Fruit fly (Drosophila melanogaster) whole organism, embryonic: ENCODE results near the gene Grx5.

Source experiments
- Ada2b ChIP-seq: fragments of 200-800 bp; sonication (Bioruptor generic); IDR thresholded peaks from 2 replicates; pipeline ENCODE4 v1.3.6; 2022; ENCODE audit warnings: missing biosample characterization, missing genetic modification characterization
- CG10431 ChIP-seq: fragments of 200-800 bp; sonication (Bioruptor generic); optimal IDR thresholded peaks from 3 replicates; lab custom pipeline; 2018; ENCODE audit warnings: missing biosample characterization, mild to moderate bottlenecking, missing genetic modification characterization
- CG10543 ChIP-seq: fragments of 200-800 bp; sonication (Bioruptor generic); optimal IDR thresholded peaks from 3 replicates; lab custom pipeline; 2017; ENCODE audit warnings: missing biosample characterization, mild to moderate bottlenecking, missing genetic modification characterization, moderate library complexity
- CG12769 ChIP-seq: fragments of 200-800 bp; sonication (Bioruptor generic); optimal IDR thresholded peaks from 2 replicates; lab custom pipeline; 2019; ENCODE audit warnings: missing biosample characterization, mild to moderate bottlenecking, missing genetic modification characterization, moderate library complexity
- CG13296 ChIP-seq: fragments of 200-800 bp; sonication (Bioruptor generic); optimal IDR thresholded peaks from 3 replicates; lab custom pipeline; 2018; ENCODE audit warnings: missing biosample characterization, mild to moderate bottlenecking, missing genetic modification characterization
- CG13624 ChIP-seq: fragments of 200-800 bp; sonication (Bioruptor generic); optimal IDR thresholded peaks from 2 replicates; lab custom pipeline; 2016; ENCODE audit warnings: missing biosample characterization, missing genetic modification characterization
- CG14965 ChIP-seq: fragments of 200-800 bp; sonication (Bioruptor generic); optimal IDR thresholded peaks from 2 replicates; lab custom pipeline; 2016; ENCODE audit warnings: missing biosample characterization, missing genetic modification characterization, borderline replicate concordance
- CG17186 ChIP-seq: fragments of 200-800 bp; sonication (Bioruptor generic); optimal IDR thresholded peaks from 3 replicates; lab custom pipeline; 2017; ENCODE audit warnings: missing biosample characterization, missing genetic modification reagents, missing genetic modification characterization
- CG17328 ChIP-seq: fragments of 200-800 bp; sonication (Bioruptor generic); IDR thresholded peaks from 2 replicates; pipeline ENCODE4 v1.3.6; 2022; ENCODE audit warnings: missing biosample characterization, missing genetic modification characterization
- CG17829 ChIP-seq: fragments of 200-800 bp; optimal IDR thresholded peaks from 2 replicates; lab custom pipeline; 2019; ENCODE audit warnings: missing biosample characterization, mild to moderate bottlenecking, missing genetic modification characterization, moderate library complexity
- CG17912 ChIP-seq: fragments of 200-800 bp; sonication (Bioruptor generic); optimal IDR thresholded peaks from 2 replicates; lab custom pipeline; 2018; ENCODE audit warnings: missing biosample characterization, mild to moderate bottlenecking, missing genetic modification characterization
- CG18599 ChIP-seq: fragments of 200-800 bp; sonication (Bioruptor generic); optimal IDR thresholded peaks from 3 replicates; lab custom pipeline; 2017; ENCODE audit warnings: missing biosample characterization, missing genetic modification characterization, mild to moderate bottlenecking, moderate library complexity, missing genetic modification reagents
- CG31224 ChIP-seq: fragments of 200-800 bp; sonication (Bioruptor generic); IDR thresholded peaks from 2 replicates; pipeline ENCODE4 v1.3.6; 2022; ENCODE audit warnings: missing biosample characterization, missing genetic modification characterization
- CG3163 ChIP-seq: fragments of 200-800 bp; sonication (Bioruptor generic); optimal IDR thresholded peaks from 3 replicates; lab custom pipeline; 2016; ENCODE audit warnings: missing biosample characterization, missing genetic modification characterization
- CG34422 ChIP-seq: fragments of 200-800 bp; sonication (Bioruptor generic); IDR thresholded peaks from 3 replicates; pipeline ENCODE4 v1.3.6; 2022; ENCODE audit warnings: missing biosample characterization, missing genetic modification characterization
- CG4707 ChIP-seq: fragments of 200-800 bp; sonication (Bioruptor generic); optimal IDR thresholded peaks from 2 replicates; lab custom pipeline; 2018; ENCODE audit warnings: missing biosample characterization, mild to moderate bottlenecking, missing genetic modification characterization, moderate library complexity
- CG5180 ChIP-seq: fragments of 200-800 bp; sonication (Bioruptor generic); optimal IDR thresholded peaks from 3 replicates; lab custom pipeline; 2017; ENCODE audit warnings: missing biosample characterization, missing genetic modification characterization, mild to moderate bottlenecking, moderate library complexity, missing genetic modification reagents
- CG6272 ChIP-seq: fragments of 200-800 bp; sonication (Bioruptor generic); IDR thresholded peaks from 2 replicates; pipeline ENCODE4 v1.3.6; 2022; ENCODE audit warnings: missing biosample characterization, missing genetic modification characterization
- Dip3 ChIP-seq: fragments of 200-800 bp; sonication (Bioruptor generic); optimal IDR thresholded peaks from 3 replicates; lab custom pipeline; 2016; ENCODE audit warnings: missing biosample characterization, missing genetic modification characterization
- Elba2 ChIP-seq: fragments of 200-800 bp; sonication (Bioruptor generic); optimal IDR thresholded peaks from 3 replicates; lab custom pipeline; 2016; ENCODE audit warnings: missing biosample characterization, missing genetic modification characterization
- H15 ChIP-seq: fragments of 200-800 bp; sonication (Bioruptor generic); IDR thresholded peaks from 3 replicates; pipeline ENCODE4 v1.3.6; 2022; ENCODE audit warnings: missing biosample characterization, missing genetic modification characterization
- HLHmδ ChIP-seq: fragments of 200-800 bp; sonication (Bioruptor generic); optimal IDR thresholded peaks from 2 replicates; lab custom pipeline; 2018; ENCODE audit warnings: missing biosample characterization, mild to moderate bottlenecking, missing genetic modification characterization, moderate library complexity
- Lpt ChIP-seq: fragments of >200 bp; optimal IDR thresholded peaks from 2 replicates; lab custom pipeline; 2018; ENCODE audit warnings: missing biosample characterization, missing genetic modification characterization
- MESR4 ChIP-seq: fragments of 200-800 bp; sonication (Bioruptor generic); optimal IDR thresholded peaks from 2 replicates; lab custom pipeline; 2018; ENCODE audit warnings: missing biosample characterization, mild to moderate bottlenecking, missing genetic modification characterization, moderate library complexity
- NC2β ChIP-seq: fragments of 200-800 bp; sonication (Bioruptor generic); optimal IDR thresholded peaks from 2 replicates; lab custom pipeline; 2016; ENCODE audit warnings: missing biosample characterization, missing genetic modification characterization
- Ravus ChIP-seq: fragments of 200-800 bp; sonication (Bioruptor generic); IDR thresholded peaks from 2 replicates; pipeline ENCODE4 v1.3.6; 2022; ENCODE audit warnings: missing biosample characterization, missing genetic modification characterization
- Rx ChIP-seq: fragments of 200-800 bp; sonication (Bioruptor generic); IDR thresholded peaks from 2 replicates; pipeline ENCODE4 v1.3.6; 2022; ENCODE audit warnings: missing biosample characterization, missing genetic modification characterization
- Xrp1 ChIP-seq: fragments of 200-800 bp; sonication (Bioruptor generic); IDR thresholded peaks from 2 replicates; pipeline ENCODE4 v1.3.6; 2022; ENCODE audit warnings: missing biosample characterization, missing genetic modification characterization
- ab ChIP-seq: fragments of 200-800 bp; sonication (Bioruptor generic); optimal IDR thresholded peaks from 2 replicates; lab custom pipeline; 2016; ENCODE audit warnings: missing biosample characterization, missing genetic modification characterization
- ato ChIP-seq: fragments of 200-800 bp; sonication (Bioruptor generic); IDR thresholded peaks from 2 replicates; pipeline ENCODE4 v1.3.6; 2022; ENCODE audit warnings: missing biosample characterization, missing genetic modification characterization; ENCODE audit not compliant: partially characterized antibody
- az2 ChIP-seq: fragments of 200-800 bp; sonication (Bioruptor generic); optimal IDR thresholded peaks from 3 replicates; lab custom pipeline; 2016; ENCODE audit warnings: missing biosample characterization, missing genetic modification characterization
- bigmax ChIP-seq: fragments of 200-800 bp; sonication (Bioruptor generic); optimal IDR thresholded peaks from 2 replicates; lab custom pipeline; 2018; ENCODE audit warnings: missing biosample characterization, mild to moderate bottlenecking, missing genetic modification characterization
- cg ChIP-seq: fragments of 200-800 bp; sonication (Bioruptor generic); optimal IDR thresholded peaks from 3 replicates; lab custom pipeline; 2019; ENCODE audit warnings: missing biosample characterization, mild to moderate bottlenecking, missing genetic modification characterization, moderate library complexity
- crc ChIP-seq: fragments of 200-800 bp; sonication (Bioruptor generic); optimal IDR thresholded peaks from 2 replicates; lab custom pipeline; 2016; ENCODE audit warnings: missing biosample characterization, missing genetic modification characterization
- ftz-f1 ChIP-seq: fragments of 200-800 bp; sonication (Bioruptor generic); optimal IDR thresholded peaks from 2 replicates; lab custom pipeline; 2016; ENCODE audit warnings: missing biosample characterization, missing genetic modification characterization
- gfzf ChIP-seq: fragments of 200-800 bp; sonication (Bioruptor generic); optimal IDR thresholded peaks from 2 replicates; lab custom pipeline; 2016; ENCODE audit warnings: missing biosample characterization, mild to moderate bottlenecking, missing genetic modification characterization, moderate library complexity
- gsb-n ChIP-seq: fragments of 200-800 bp; sonication (Bioruptor generic); optimal IDR thresholded peaks from 3 replicates; lab custom pipeline; 2018; ENCODE audit warnings: missing biosample characterization, mild to moderate bottlenecking, missing genetic modification characterization
- kni ChIP-seq: fragments of 200-800 bp; sonication (Bioruptor generic); optimal IDR thresholded peaks from 3 replicates; lab custom pipeline; 2017; ENCODE audit warnings: mild to moderate bottlenecking, missing biosample characterization, missing genetic modification reagents, missing genetic modification characterization
- lab ChIP-seq: fragments of 200-800 bp; sonication (Bioruptor generic); optimal IDR thresholded peaks from 3 replicates; lab custom pipeline; 2017; ENCODE audit warnings: missing biosample characterization, missing genetic modification characterization, mild to moderate bottlenecking, moderate library complexity, missing genetic modification reagents
- mirr ChIP-seq: fragments of 200-800 bp; sonication (Bioruptor generic); optimal IDR thresholded peaks from 3 replicates; lab custom pipeline; 2018; ENCODE audit warnings: missing biosample characterization, mild to moderate bottlenecking, missing genetic modification characterization
- nmo ChIP-seq: fragments of 200-800 bp; sonication (Bioruptor generic); optimal IDR thresholded peaks from 2 replicates; lab custom pipeline; 2018; ENCODE audit warnings: missing biosample characterization, mild to moderate bottlenecking, missing genetic modification characterization, moderate library complexity
- oc ChIP-seq: fragments of 200-800 bp; sonication (Bioruptor generic); optimal IDR thresholded peaks from 2 replicates; lab custom pipeline; 2018; ENCODE audit warnings: missing biosample characterization, mild to moderate bottlenecking, missing genetic modification characterization, moderate library complexity
- ro ChIP-seq: fragments of 200-800 bp; sonication (Bioruptor generic); IDR thresholded peaks from 2 replicates; pipeline ENCODE4 v1.3.6; 2022; ENCODE audit warnings: missing biosample characterization, missing genetic modification characterization
- sc ChIP-seq, 3 experiments: fragments of >200 bp in 2 of 3; fragments of 200-800 bp in 1 of 3; sonication (Bioruptor generic) in 1 of 3; optimal IDR thresholded peaks; 2 replicates in 2 of 3; 3 replicates in 1 of 3; lab custom pipeline; 2017; ENCODE audit warnings: mild to moderate bottlenecking in 1 of 3, missing biosample characterization in 1 of 3, missing genetic modification characterization in 1 of 3, missing genetic modification reagents in 1 of 3
- sens ChIP-seq: fragments of 200-800 bp; sonication (Bioruptor generic); peaks from one replicate; lab custom pipeline; 2016; ENCODE audit warnings: missing biosample characterization, missing genetic modification characterization
- tgo ChIP-seq: fragments of 200-800 bp; sonication (Bioruptor generic); IDR thresholded peaks from 3 replicates; pipeline ENCODE4 v1.3.6; 2022; ENCODE audit warnings: missing biosample characterization, missing genetic modification characterization
- usp ChIP-seq: fragments of >200 bp; optimal IDR thresholded peaks from 2 replicates; lab custom pipeline; 2017; ENCODE audit warnings: missing biosample characterization, missing genetic modification characterization
- vvl ChIP-seq: fragments of 200-800 bp; sonication (Bioruptor generic); IDR thresholded peaks from 2 replicates; pipeline ENCODE4 v1.3.6; 2022; ENCODE audit warnings: missing biosample characterization, missing genetic modification characterization
- wek ChIP-seq: fragments of 200-800 bp; sonication (Bioruptor generic); optimal IDR thresholded peaks from 3 replicates; lab custom pipeline; 2018; ENCODE audit warnings: missing biosample characterization, mild to moderate bottlenecking, missing genetic modification characterization, moderate library complexity
- zf30C ChIP-seq: fragments of 200-800 bp; sonication (Bioruptor generic); optimal IDR thresholded peaks from 3 replicates; lab custom pipeline; 2018; ENCODE audit warnings: missing biosample characterization, mild to moderate bottlenecking, missing genetic modification characterization

Gene Grx5

DNA sequence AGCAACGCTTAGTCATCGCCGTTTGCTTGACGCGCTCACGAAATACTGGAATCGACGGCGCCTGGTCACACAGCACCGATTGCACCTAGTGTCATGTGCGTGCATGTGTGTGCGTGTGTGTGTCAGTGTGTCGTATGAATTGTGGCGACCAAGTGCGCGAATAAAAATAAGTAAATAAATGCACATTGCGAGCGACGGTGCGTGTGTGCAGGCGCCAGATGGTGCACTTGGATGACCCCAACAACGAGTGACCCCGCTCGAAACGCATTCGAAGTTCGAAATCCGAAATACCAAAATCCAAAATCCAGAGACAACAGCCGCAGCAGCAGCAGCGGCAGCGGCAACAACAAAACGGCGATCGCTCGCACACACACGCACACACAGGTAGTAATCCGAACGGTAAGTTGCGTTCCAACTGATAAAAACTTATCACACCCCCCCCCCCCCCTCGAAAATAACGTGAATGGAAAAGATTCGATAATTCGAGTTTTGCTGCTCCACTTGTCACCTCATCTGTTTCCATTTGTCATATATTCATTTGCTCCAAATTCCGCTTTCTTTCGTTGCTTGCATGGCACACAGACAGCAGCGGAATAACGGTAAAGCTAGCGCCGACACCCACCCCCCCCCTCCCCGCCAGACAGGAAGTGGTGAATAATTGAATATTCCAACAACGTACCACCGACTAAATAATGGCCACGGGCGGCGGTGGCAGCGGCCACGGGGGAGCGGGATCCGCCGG, 5.3 kb downstream of the Grx5 start, which contains the start of gene CG14411 (continued):
- TF ChIP-seq sens (no peak), H15 (GFP tag; lab: Robert Waterston, UW) (no peak), Dip3 (no peak), Elba2 (GFP tag; lab: Kevin White, UChicago) (peak; percentile 38), Xrp1 (GFP tag; lab: Robert Waterston, UW) (no peak), CG17328 (GFP tag; lab: Robert Waterston, UW) (no peak), MESR4 (GFP tag; lab: Kevin White, UChicago) (peak; percentile 74), CG13624 (GFP tag; lab: Kevin White, UChicago) (no peak), CG31224 (no peak), ro (GFP tag; lab: Robert Waterston, UW) (no peak), CG12769 (tag; lab: Kevin White, UChicago) (no peak), kni (GFP tag; lab: Kevin White, UChicago) (peak; percentile 69), Ravus (GFP tag; lab: Robert Waterston, UW) (no peak), zf30C (GFP tag; lab: Kevin White, UChicago) (no peak), usp (GFP tag; lab: Kevin White, UChicago) (no peak), nmo (GFP tag; lab: Kevin White, UChicago) (no peak), ftz-f1 (GFP tag; lab: Kevin White, UChicago) (no peak), sc (optimal IDR thresholded peaks at IDR 0.05; lab: Kevin White, UChicago) (no peak), sc (GFP tag; optimal IDR thresholded peaks at IDR 0.05; lab: Kevin White, UChicago) (no peak), CG34422 (GFP tag; lab: Robert Waterston, UW) (peak; percentile 66; the same call in 2 of the 3 replicates), CG17186 (GFP tag; lab: Kevin White, UChicago) (peak; percentile 7), tgo (no peak), CG5180 (GFP tag; lab: Kevin White, UChicago) (no peak), CG10543 (GFP tag; lab: Kevin White, UChicago) (no peak), mirr (GFP tag; lab: Kevin White, UChicago) (no peak), NC2β (no peak), Ada2b (GFP tag; lab: Robert Waterston, UW) (no peak), gfzf (peak; percentile 78), cg (GFP tag; lab: Kevin White, UChicago) (peak; percentile 91), wek (GFP tag; lab: Kevin White, UChicago) (no peak), CG3163 (GFP tag; lab: Kevin White, UChicago) (no peak), bigmax (no peak), CG17912 (GFP tag; lab: Kevin White, UChicago) (no peak), HLHmδ (GFP tag; lab: Kevin White, UChicago) (peak; percentile 6), CG13296 (GFP tag; lab: Kevin White, UChicago) (no peak), CG6272 (GFP tag; lab: Robert Waterston, UW) (no peak), ato (GFP tag; lab: Robert Waterston, UW) (no peak), CG17829 (tag; lab: Kevin White, UChicago) (peak; percentile 1), ab (GFP tag; lab: Kevin White, UChicago) (no peak), crc (GFP tag; lab: Kevin White, UChicago) (no peak), lab (GFP tag; lab: Kevin White, UChicago) (no peak), vvl (GFP tag; lab: Robert Waterston, UW) (peak; percentile 36), Lpt (GFP tag; lab: Kevin White, UChicago) (no peak), gsb-n (tag; lab: Kevin White, UChicago) (no peak), CG10431 (GFP tag; lab: Kevin White, UChicago) (no peak), Rx (GFP tag; lab: Robert Waterston, UW) (no peak), CG4707 (GFP tag; lab: Kevin White, UChicago) (no peak), oc (tag; lab: Kevin White, UChicago) (no peak), CG14965 (no peak), CG18599 (no peak), az2 (GFP tag; lab: Kevin White, UChicago) (no peak)
